Worm (Caenorhabditis elegans) whole organism, young adult: ENCODE results near the gene gpc-1.

Experiments used
- B0261.1 ChIP-seq: sonication (generic microtip); optimal IDR thresholded peaks from 2 replicates; lab custom pipeline; 2016; ENCODE audit warnings: mild to moderate bottlenecking, missing genetic modification characterization, moderate library complexity, missing compliant biosample characterization
- Y95B8A.8 ChIP-seq: fragments of 200-800 bp; sonication (Bioruptor generic); IDR thresholded peaks from 2 replicates; pipeline ENCODE4 v1.3.6; 2022; ENCODE audit warnings: missing genetic modification reagents, missing genetic modification characterization, missing compliant biosample characterization
- athp-1 ChIP-seq: sonication (generic microtip); optimal IDR thresholded peaks from 2 replicates; lab custom pipeline; 2017; ENCODE audit warnings: mild to moderate bottlenecking, missing genetic modification characterization, missing compliant biosample characterization
- attf-5 ChIP-seq: fragments of 200-800 bp; sonication (Bioruptor generic); optimal IDR thresholded peaks from 2 replicates; lab custom pipeline; 2018; ENCODE audit warnings: mild to moderate bottlenecking, missing genetic modification characterization, missing compliant biosample characterization
- ccch-3 ChIP-seq: fragments of 200-800 bp; sonication (Bioruptor generic); optimal IDR thresholded peaks from 2 replicates; lab custom pipeline; 2018; ENCODE audit warnings: mild to moderate bottlenecking, missing genetic modification characterization, missing compliant biosample characterization
- ceh-100 ChIP-seq: fragments of 200-800 bp; sonication (Bioruptor generic); IDR thresholded peaks from 2 replicates; pipeline ENCODE4 v1.3.6; 2022; ENCODE audit warnings: missing genetic modification reagents, missing genetic modification characterization, missing compliant biosample characterization
- ceh-58 ChIP-seq: fragments of 200-800 bp; sonication (Bioruptor generic); IDR thresholded peaks from 2 replicates; pipeline ENCODE4 v1.3.6; 2022; ENCODE audit warnings: missing genetic modification characterization, missing compliant biosample characterization
- chd-7 ChIP-seq: sonication (generic microtip); optimal IDR thresholded peaks from 2 replicates; lab custom pipeline; 2016; ENCODE audit warnings: mild to moderate bottlenecking, missing genetic modification characterization, moderate library complexity, missing compliant biosample characterization
- egl-44 ChIP-seq: fragments of 200-800 bp; sonication (Bioruptor generic); IDR thresholded peaks from 2 replicates; pipeline ENCODE4 v1.3.6; 2022; ENCODE audit warnings: missing genetic modification reagents, missing genetic modification characterization, missing compliant biosample characterization
- him-1 ChIP-seq: sonication (generic microtip); optimal IDR thresholded peaks from 2 replicates; lab custom pipeline; 2016; ENCODE audit warnings: missing genotype, missing genetic modification reagents, missing genetic modification characterization, missing compliant biosample characterization
- hmg-20 ChIP-seq: fragments of 200-800 bp; sonication (Bioruptor generic); IDR thresholded peaks from 2 replicates; pipeline ENCODE4 v1.3.6; 2022; ENCODE audit warnings: missing genetic modification reagents, missing genetic modification characterization, missing compliant biosample characterization
- let-607 ChIP-seq, 2 experiments: fragments of 200-800 bp in 1 of 2; sonication (Bioruptor generic) in 1 of 2; sonication (generic microtip) in 1 of 2; optimal IDR thresholded peaks; 2 replicates each; lab custom pipeline; 2016 to 2018; ENCODE audit warnings: mild to moderate bottlenecking in 2 of 2, missing compliant biosample characterization in 2 of 2, missing genetic modification characterization in 2 of 2, moderate library complexity in 2 of 2, missing genotype in 1 of 2
- lin-40 ChIP-seq: sonication (generic microtip); optimal IDR thresholded peaks from 2 replicates; lab custom pipeline; 2016; ENCODE audit warnings: missing genetic modification characterization, mild to moderate bottlenecking, missing compliant biosample characterization, missing genotype, missing genetic modification reagents
- lir-1 ChIP-seq: fragments of 200-800 bp; sonication (Bioruptor generic); conservative IDR thresholded peaks from 2 replicates; pipeline ENCODE4 v1.3.6; 2022; ENCODE audit warnings: missing genetic modification reagents, missing genetic modification characterization, missing compliant biosample characterization
- lsy-27 ChIP-seq: sonication (generic microtip); optimal IDR thresholded peaks from 2 replicates; lab custom pipeline; 2017; ENCODE audit warnings: missing genetic modification characterization, mild to moderate bottlenecking, missing compliant biosample characterization, antibody characterized with exemption, missing genotype, borderline replicate concordance; ENCODE audit not compliant: insufficient read depth
- madf-3 ChIP-seq: fragments of 200-800 bp; sonication (Bioruptor generic); IDR thresholded peaks from 2 replicates; pipeline ENCODE4 v1.3.6; 2022; ENCODE audit warnings: missing genetic modification reagents, missing genetic modification characterization, missing compliant biosample characterization
- mcd-1 ChIP-seq: fragments of 200-800 bp; sonication (Bioruptor generic); IDR thresholded peaks from 2 replicates; pipeline ENCODE4 v1.3.6; 2022; ENCODE audit warnings: missing genetic modification reagents, missing genetic modification characterization, missing compliant biosample characterization
- mes-4 ChIP-seq: sonication (generic microtip); optimal IDR thresholded peaks from 2 replicates; lab custom pipeline; 2016; ENCODE audit warnings: missing genotype, missing genetic modification characterization, missing compliant biosample characterization
- nfya-1 ChIP-seq: sonication (generic microtip); optimal IDR thresholded peaks from 2 replicates; lab custom pipeline; 2017; ENCODE audit warnings: antibody characterized with exemption, missing compliant biosample characterization, missing genetic modification characterization, borderline replicate concordance; ENCODE audit not compliant: insufficient read depth
- nfyb-1 ChIP-seq: fragments of 200-800 bp; sonication (Bioruptor generic); IDR thresholded peaks from 2 replicates; pipeline ENCODE4 v1.3.6; 2022; ENCODE audit warnings: missing genetic modification reagents, missing genetic modification characterization, missing compliant biosample characterization
- nhr-179 ChIP-seq: sonication (generic microtip); optimal IDR thresholded peaks from 2 replicates; lab custom pipeline; 2016; ENCODE audit warnings: mild to moderate bottlenecking, missing genetic modification characterization, missing compliant biosample characterization
- rcor-1 ChIP-seq: fragments of 200-800 bp; sonication (Bioruptor generic); IDR thresholded peaks from 2 replicates; pipeline ENCODE4 v1.3.6; 2022; ENCODE audit warnings: missing genetic modification reagents, missing genetic modification characterization, missing compliant biosample characterization
- sea-2 ChIP-seq: fragments of 200-800 bp; sonication (Bioruptor generic); IDR thresholded peaks from 2 replicates; pipeline ENCODE4 v1.3.6; 2022; ENCODE audit warnings: missing genetic modification characterization, missing compliant biosample characterization
- unc-62 ChIP-seq: fragments of 150-350 bp; optimal IDR thresholded peaks from 2 replicates; lab custom pipeline; 2014; ENCODE audit warnings: missing biosample characterization, missing genetic modification reagents, missing genetic modification characterization
- xnd-1 ChIP-seq: sonication (generic microtip); optimal IDR thresholded peaks from 2 replicates; lab custom pipeline; 2016; ENCODE audit warnings: missing genotype, missing genetic modification reagents, missing genetic modification characterization, missing compliant biosample characterization
- ztf-28 ChIP-seq: fragments of 200-800 bp; sonication (Bioruptor generic); IDR thresholded peaks from 2 replicates; pipeline ENCODE4 v1.3.6; 2022; ENCODE audit warnings: missing genetic modification reagents, missing genetic modification characterization, missing compliant biosample characterization
- ztf-3 ChIP-seq: fragments of 200-800 bp; sonication (Bioruptor generic); optimal IDR thresholded peaks from 2 replicates; lab custom pipeline; 2018; ENCODE audit warnings: mild to moderate bottlenecking, missing genetic modification characterization, missing compliant biosample characterization

gpc-1 gene

DNA sequence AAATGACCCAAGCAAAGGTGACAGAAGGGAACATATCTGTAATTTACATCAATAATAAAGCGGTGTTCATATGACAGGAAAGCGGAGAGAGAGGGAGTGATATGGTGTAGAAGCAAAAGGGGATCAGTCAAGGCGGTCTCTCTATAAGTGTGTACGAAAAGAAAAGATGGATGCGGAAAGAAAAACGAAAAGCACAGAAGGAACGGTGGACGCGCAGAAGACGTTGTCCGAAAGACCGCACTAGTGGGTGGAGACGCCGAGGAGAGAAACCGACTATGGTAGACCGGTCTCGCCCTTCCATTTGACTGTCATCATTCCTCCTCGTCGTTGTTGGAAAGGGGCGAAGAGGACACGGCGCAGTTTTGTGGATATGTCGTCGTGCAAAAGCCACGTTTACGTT, 41.8 kb downstream of the gpc-1 start, which contains the start of gene C52G5.2:
Gene C52G5.2 (plus strand): TSS at position 301 of the 400 bp plus-strand sequence.
- TF ChIP-seq xnd-1 (tag; lab: Kevin White, UChicago): no peak
- no peak for TF ChIP-seq him-1 (tag; lab: Kevin White, UChicago)
- TF ChIP-seq ztf-28 (GFP tag; lab: Robert Waterston, UW): no peak
- no peak for TF ChIP-seq ztf-3 (GFP tag; lab: Kevin White, UChicago)
- TF ChIP-seq nfya-1 (tag; lab: Kevin White, UChicago): no peak
- TF ChIP-seq athp-1 (tag; lab: Kevin White, UChicago): no peak
- TF ChIP-seq lin-40 (tag; lab: Kevin White, UChicago): no peak
- no peak for TF ChIP-seq nfyb-1 (GFP tag; lab: Robert Waterston, UW)
- no peak for TF ChIP-seq Y95B8A.8 (GFP tag; lab: Robert Waterston, UW)
- TF ChIP-seq mcd-1 (GFP tag; lab: Robert Waterston, UW): no peak
- no peak for TF ChIP-seq ceh-58

ce11 chrX:12834848-12835247, 49.9 kb downstream of the gpc-1 start:
- TF ChIP-seq him-1 (tag; lab: Kevin White, UChicago) (no peak), ceh-100 (no peak), rcor-1 (GFP tag; lab: Robert Waterston, UW) (no peak), athp-1 (tag; lab: Kevin White, UChicago) (no peak), hmg-20 (GFP tag; lab: Robert Waterston, UW) (no peak), madf-3 (no peak), chd-7 (tag; lab: Kevin White, UChicago) (no peak), unc-62 (GFP tag; lab: Kevin White, UChicago) (no peak), let-607 (tag; optimal IDR thresholded peaks at IDR 0.05; lab: Kevin White, UChicago) (no peak), egl-44 (GFP tag; lab: Robert Waterston, UW) (no peak), B0261.1 (tag; lab: Kevin White, UChicago) (no peak), sea-2 (GFP tag; lab: Robert Waterston, UW) (no peak), lir-1 (GFP tag; lab: Robert Waterston, UW) (no peak), attf-5 (GFP tag; lab: Kevin White, UChicago) (no peak), lsy-27 (tag; lab: Kevin White, UChicago) (no peak), mes-4 (tag; lab: Kevin White, UChicago) (no peak), nhr-179 (tag; lab: Kevin White, UChicago) (no peak), ccch-3 (GFP tag; lab: Kevin White, UChicago) (no peak)
